Worm (Caenorhabditis elegans) whole organism, L4 larva: Measurements from ENCODE around the gene C02E7.6.

Experiments used
- F44E2.7 ChIP-seq: fragments of 200-800 bp; sonication (Bioruptor generic); IDR thresholded peaks from 2 replicates; pipeline ENCODE4 v2.1.2; 2022; ENCODE audit warnings: missing genetic modification characterization, missing compliant biosample characterization
- R02D3.7 ChIP-seq: fragments of 150-350 bp; sonication (generic microtip); optimal IDR thresholded peaks from 3 replicates; lab custom pipeline; 2014; ENCODE audit warnings: missing biosample characterization, missing genetic modification characterization
- aha-1 ChIP-seq: fragments of 150-350 bp; peaks from one replicate; lab custom pipeline; 2014; ENCODE audit warnings: missing biosample characterization, missing genetic modification characterization
- ama-1 ChIP-seq: fragments of 150-350 bp; optimal IDR thresholded peaks from 2 replicates; lab custom pipeline; 2014; ENCODE audit warnings: inconsistent platforms, mixed read lengths
- ceh-28 ChIP-seq: fragments of 150-350 bp; optimal IDR thresholded peaks from 2 replicates; lab custom pipeline; 2014; ENCODE audit warnings: missing biosample characterization, missing genetic modification reagents, missing genetic modification characterization
- ceh-44 ChIP-seq: fragments of 200-800 bp; sonication (Bioruptor generic); IDR thresholded peaks from 2 replicates; pipeline ENCODE4 v1.3.6; 2022; ENCODE audit warnings: missing genetic modification reagents, missing genetic modification characterization, missing compliant biosample characterization
- ceh-62 ChIP-seq: sonication (generic microtip); optimal IDR thresholded peaks from 2 replicates; lab custom pipeline; 2017; ENCODE audit warnings: missing biosample characterization, missing genetic modification characterization
- cey-2 ChIP-seq: sonication (generic microtip); optimal IDR thresholded peaks from 3 replicates; lab custom pipeline; 2017; ENCODE audit warnings: missing genetic modification characterization, mild to moderate bottlenecking, missing compliant biosample characterization, antibody characterized with exemption, borderline replicate concordance; ENCODE audit not compliant: insufficient read depth
- daf-8 ChIP-seq: fragments of 200-800 bp; sonication (Bioruptor generic); IDR thresholded peaks from 2 replicates; pipeline ENCODE4 v1.3.6; 2022; ENCODE audit warnings: missing genetic modification characterization, missing compliant biosample characterization
- dmd-6 ChIP-seq: fragments of 200-800 bp; sonication (Bioruptor generic); IDR thresholded peaks from 2 replicates; pipeline ENCODE4 v1.3.6; 2022; ENCODE audit warnings: missing genetic modification reagents, missing genetic modification characterization, missing compliant biosample characterization
- dmd-9 ChIP-seq: fragments of 200-800 bp; sonication (Bioruptor generic); IDR thresholded peaks from 2 replicates; pipeline ENCODE4 v1.3.6; 2022; ENCODE audit warnings: missing genetic modification reagents, missing genetic modification characterization, missing compliant biosample characterization
- hlh-30 ChIP-seq: sonication (generic microtip); optimal IDR thresholded peaks from 2 replicates; lab custom pipeline; 2017; ENCODE audit warnings: antibody characterized with exemption, mild to moderate bottlenecking, missing genetic modification characterization, missing compliant biosample characterization; ENCODE audit not compliant: insufficient read depth
- hmg-1.1 ChIP-seq: fragments of 200-800 bp; sonication (Bioruptor generic); IDR thresholded peaks from 2 replicates; pipeline ENCODE4 v1.3.6; 2022; ENCODE audit warnings: missing genetic modification reagents, missing genetic modification characterization, missing compliant biosample characterization
- lim-7 ChIP-seq: fragments of 200-800 bp; sonication (Bioruptor generic); IDR thresholded peaks from 2 replicates; pipeline ENCODE4 v1.3.6; 2022; ENCODE audit warnings: missing genetic modification characterization, missing compliant biosample characterization
- mdl-1 ChIP-seq, 2 experiments: fragments of 150-350 bp in 1 of 2; sonication (generic microtip) in 1 of 2; optimal IDR thresholded peaks; 2 replicates each; lab custom pipeline; 2014 to 2017; ENCODE audit warnings: missing biosample characterization in 2 of 2, missing genetic modification characterization in 2 of 2
- mdt-29 ChIP-seq: fragments of 200-800 bp; sonication (Bioruptor generic); IDR thresholded peaks from 2 replicates; pipeline ENCODE4 v1.3.6; 2022; ENCODE audit warnings: missing genetic modification reagents, missing genetic modification characterization, missing compliant biosample characterization
- mep-1 ChIP-seq: fragments of 150-350 bp; sonication (generic microtip); optimal IDR thresholded peaks from 3 replicates; lab custom pipeline; 2014; ENCODE audit warnings: missing biosample characterization, missing genetic modification characterization
- mes-2 ChIP-seq: sonication (generic microtip); optimal IDR thresholded peaks from 2 replicates; lab custom pipeline; 2016; ENCODE audit warnings: missing genotype, mild to moderate bottlenecking, missing genetic modification characterization, missing compliant biosample characterization; ENCODE audit not compliant: poor library complexity, severe bottlenecking
- nhr-11 ChIP-seq: fragments of 150-350 bp; optimal IDR thresholded peaks from 2 replicates; lab custom pipeline; 2014; ENCODE audit warnings: missing biosample characterization, missing genetic modification characterization
- nhr-111 ChIP-seq: fragments of 200-800 bp; sonication (Bioruptor generic); optimal IDR thresholded peaks from 2 replicates; lab custom pipeline; 2018; ENCODE audit warnings: mild to moderate bottlenecking, missing genetic modification characterization, missing compliant biosample characterization
- nhr-42 ChIP-seq: fragments of 200-800 bp; sonication (Bioruptor generic); IDR thresholded peaks from 2 replicates; pipeline ENCODE4 v1.3.6; 2022; ENCODE audit warnings: missing genetic modification characterization, missing compliant biosample characterization
- nhr-48 ChIP-seq: sonication (generic microtip); optimal IDR thresholded peaks from 2 replicates; lab custom pipeline; 2016; ENCODE audit warnings: mild to moderate bottlenecking, missing genetic modification characterization, missing compliant biosample characterization
- pqm-1 ChIP-seq: sonication (generic microtip); optimal IDR thresholded peaks from 2 replicates; lab custom pipeline; 2017; ENCODE audit warnings: missing biosample characterization, missing genetic modification characterization
- saeg-2 ChIP-seq: fragments of 200-800 bp; sonication (Bioruptor generic); IDR thresholded peaks from 2 replicates; pipeline ENCODE4 v1.3.6; 2022; ENCODE audit warnings: missing genetic modification reagents, missing genetic modification characterization, missing compliant biosample characterization
- set-16 ChIP-seq: fragments of 200-800 bp; sonication (Bioruptor generic); IDR thresholded peaks from 2 replicates; pipeline ENCODE4 v1.3.6; 2022; ENCODE audit warnings: missing genetic modification reagents, missing genetic modification characterization, missing compliant biosample characterization
- snpc-1.2 ChIP-seq: fragments of 200-800 bp; sonication (Bioruptor generic); IDR thresholded peaks from 2 replicates; pipeline ENCODE4 v1.3.6; 2022; ENCODE audit warnings: missing genetic modification reagents, missing genetic modification characterization, missing compliant biosample characterization
- snpc-4 ChIP-seq: fragments of 150-350 bp; optimal IDR thresholded peaks from 2 replicates; lab custom pipeline; 2014; ENCODE audit warnings: missing biosample characterization, missing genetic modification characterization
- spr-1 ChIP-seq: sonication (generic microtip); optimal IDR thresholded peaks from 2 replicates; lab custom pipeline; 2016; ENCODE audit warnings: mild to moderate bottlenecking, missing genetic modification characterization, missing compliant biosample characterization
- tag-97 ChIP-seq: fragments of 200-800 bp; sonication (Bioruptor generic); IDR thresholded peaks from 2 replicates; pipeline ENCODE4 v1.3.6; 2022; ENCODE audit warnings: missing genetic modification characterization, missing compliant biosample characterization
- unc-62 ChIP-seq, 3 experiments: fragments of 150-350 bp in 1 of 3; sonication (generic microtip); optimal IDR thresholded peaks in 2 of 3; peaks in 1 of 3; 1 replicate in 1 of 3; 2 replicates in 2 of 3; lab custom pipeline; 2014 to 2017; ENCODE audit warnings: missing biosample characterization in 3 of 3, missing genetic modification characterization in 3 of 3, missing genetic modification reagents in 3 of 3, missing genotype in 1 of 3
- zfp-2 ChIP-seq: sonication (generic microtip); optimal IDR thresholded peaks from 2 replicates; lab custom pipeline; 2016; ENCODE audit warnings: mild to moderate bottlenecking, missing genetic modification characterization, missing compliant biosample characterization

C02E7.6 gene

ce11 chrV:4937337-4937736, 18.3 kb downstream of the C02E7.6 start:
- TF ChIP-seq mdl-1 (tag; optimal IDR thresholded peaks at IDR 0.05; lab: Kevin White, UChicago) (no peak), dmd-9 (GFP tag; lab: Robert Waterston, UW) (no peak), ceh-62 (no peak), unc-62 (GFP tag; optimal IDR thresholded peaks at IDR 0.05 in 1 of 2; lab: Kevin White, UChicago) (peak in 1 of 2 experiments; percentile 95), unc-62 (tag; optimal IDR thresholded peaks at IDR 0.05; lab: Kevin White, UChicago) (no peak)

ce11 chrV:4944219-4944618, 25.2 kb downstream of the C02E7.6 start, which contains the start of gene str-211:
Gene str-211 (minus strand): TSS chrV:4944319.
- no peak for TF ChIP-seq pqm-1 (tag; lab: Kevin White, UChicago)
- no peak for TF ChIP-seq nhr-42
- TF ChIP-seq hmg-1.1 (GFP tag; lab: Robert Waterston, UW): no peak
- no peak for TF ChIP-seq dmd-9 (GFP tag; lab: Robert Waterston, UW)
- no peak for TF ChIP-seq zfp-2 (tag; lab: Kevin White, UChicago)
- TF ChIP-seq mes-2 (tag; lab: Kevin White, UChicago): no peak
- TF ChIP-seq ama-1 (lab: Kevin White, UChicago): no peak
- TF ChIP-seq unc-62 (GFP tag; optimal IDR thresholded peaks at IDR 0.05 in 1 of 2; lab: Kevin White, UChicago): no peak
- TF ChIP-seq unc-62 (tag; optimal IDR thresholded peaks at IDR 0.05; lab: Kevin White, UChicago): no peak
- no peak for TF ChIP-seq spr-1 (tag; lab: Kevin White, UChicago)
- no peak for TF ChIP-seq set-16 (GFP tag; lab: Robert Waterston, UW)
- TF ChIP-seq ceh-44 (GFP tag; lab: Robert Waterston, UW): no peak

- TF ChIP-seq R02D3.7 (tag; lab: Kevin White, UChicago): no peak
These were observed 29.6 kb downstream of the C02E7.6 start, which contains the start of gene str-209 for ce11 chrV:4948635-4949034. Gene str-209 (plus strand): TSS chrV:4948935.

- TF ChIP-seq hmg-1.1 (GFP tag; lab: Robert Waterston, UW) (no peak), snpc-1.2 (no peak), tag-97 (no peak), saeg-2 (no peak), mdt-29 (no peak), nhr-111 (GFP tag; lab: Kevin White, UChicago) (no peak), mep-1 (tag; lab: Kevin White, UChicago) (no peak), ceh-62 (no peak), cey-2 (no peak), nhr-11 (tag; lab: Kevin White, UChicago) (no peak)
These were observed 32.4 kb downstream of the C02E7.6 start, which contains the start of gene str-207 for ce11 chrV:4951434-4951833. Gene str-207 (plus strand): TSS chrV:4951734.

- TF ChIP-seq aha-1 (peak; percentile 12), snpc-4 (tag; lab: Kevin White, UChicago) (no peak)
These were observed 37.5 kb downstream of the C02E7.6 start, which contains the start of gene str-208 for ce11 chrV:4956529-4956928. Gene str-208 (plus strand): TSS chrV:4956829.

ce11 chrV:4957619-4958018, 38.6 kb downstream of the C02E7.6 start:
- TF ChIP-seq dmd-6 (GFP tag; lab: Robert Waterston, UW) (no peak), lim-7 (no peak), aha-1 (peak; percentile 94)

- TF ChIP-seq set-16 (GFP tag; lab: Robert Waterston, UW): peak; percentile 57
- TF ChIP-seq nhr-11 (tag; lab: Kevin White, UChicago): no peak
These were observed 41.7 kb downstream of the C02E7.6 start for ce11 chrV:4960686-4961085.

- no peak for TF ChIP-seq daf-8 (GFP tag; lab: Robert Waterston, UW)
- no peak for TF ChIP-seq F44E2.7 (GFP tag; lab: Robert Waterston, UW)
- TF ChIP-seq hmg-1.1 (GFP tag; lab: Robert Waterston, UW): peak; percentile 48; the same call in 1 of the 2 replicates
- TF ChIP-seq hlh-30 (tag; lab: Kevin White, UChicago): peak; percentile 3
- TF ChIP-seq R02D3.7 (tag; lab: Kevin White, UChicago): no peak
- TF ChIP-seq nhr-111 (GFP tag; lab: Kevin White, UChicago): no peak
- TF ChIP-seq mep-1 (tag; lab: Kevin White, UChicago): peak; percentile 3
- no peak for TF ChIP-seq nhr-48 (tag; lab: Kevin White, UChicago)
- peak; percentile 14 for TF ChIP-seq ceh-28
- TF ChIP-seq mes-2 (tag; lab: Kevin White, UChicago): peak; percentile 42
- TF ChIP-seq dmd-9 (GFP tag; lab: Robert Waterston, UW): no peak
These were observed 44.0 kb downstream of the C02E7.6 start, which contains the start of gene tam-1 for ce11 chrV:4962968-4963367. Gene tam-1 (minus strand): TSS chrV:4963102.
